Worm (Caenorhabditis elegans) whole organism, mixed stage, embryonic: ENCODE measurements around the gene tag-343.
A peak's percentile ranks its signal among the peaks of the same experiment; 100 is the strongest.

ENCODE experiments used
- M03D4.4 ChIP-seq: sonication (generic microtip); optimal IDR thresholded peaks from 2 replicates; lab custom pipeline; 2017; ENCODE audit warnings: mild to moderate bottlenecking, missing genetic modification characterization, missing compliant biosample characterization
- bed-3 ChIP-seq: fragments of 200-800 bp; sonication (Bioruptor generic); optimal IDR thresholded peaks from 3 replicates; lab custom pipeline; 2018; ENCODE audit warnings: mild to moderate bottlenecking, missing genetic modification characterization, moderate library complexity, missing compliant biosample characterization
- blmp-1 ChIP-seq: fragments of 150-350 bp; optimal IDR thresholded peaks from 2 replicates; lab custom pipeline; 2014; ENCODE audit warnings: missing biosample characterization, missing genetic modification characterization
- ceh-39 ChIP-seq: fragments of 150-350 bp; optimal IDR thresholded peaks from 2 replicates; lab custom pipeline; 2014; ENCODE audit warnings: missing biosample characterization, missing genetic modification characterization
- ceh-43 ChIP-seq: fragments of 200-800 bp; sonication (Bioruptor generic); optimal IDR thresholded peaks from 2 replicates; lab custom pipeline; 2018; ENCODE audit warnings: mild to moderate bottlenecking, missing genetic modification characterization, moderate library complexity, missing compliant biosample characterization
- ceh-83 ChIP-seq: fragments of 200-800 bp; sonication (Bioruptor generic); optimal IDR thresholded peaks from 2 replicates; lab custom pipeline; 2018; ENCODE audit warnings: mild to moderate bottlenecking, missing genetic modification characterization, missing compliant biosample characterization
- ces-1 ChIP-seq: fragments of 150-350 bp; optimal IDR thresholded peaks from 2 replicates; lab custom pipeline; 2014; ENCODE audit warnings: missing biosample characterization, missing genetic modification reagents, missing genetic modification characterization
- drap-1 ChIP-seq: fragments of 200-800 bp; sonication (Bioruptor generic); optimal IDR thresholded peaks from 3 replicates; lab custom pipeline; 2018; ENCODE audit warnings: mild to moderate bottlenecking, missing genetic modification characterization, missing compliant biosample characterization
- elt-1 ChIP-seq: sonication (generic microtip); optimal IDR thresholded peaks from 2 replicates; lab custom pipeline; 2017; ENCODE audit warnings: missing genetic modification characterization, mild to moderate bottlenecking, missing compliant biosample characterization, antibody characterized with exemption, moderate library complexity, borderline replicate concordance; ENCODE audit not compliant: insufficient read depth
- elt-3 ChIP-seq: fragments of 150-350 bp; optimal IDR thresholded peaks from 2 replicates; lab custom pipeline; 2014; ENCODE audit warnings: missing biosample characterization, missing genetic modification characterization
- flh-1 ChIP-seq: fragments of 200-800 bp; sonication (Bioruptor generic); optimal IDR thresholded peaks from 2 replicates; lab custom pipeline; 2018; ENCODE audit warnings: mild to moderate bottlenecking, missing genetic modification characterization, moderate library complexity, missing compliant biosample characterization
- ham-2 ChIP-seq: fragments of 200-800 bp; sonication (Bioruptor generic); optimal IDR thresholded peaks from 2 replicates; lab custom pipeline; 2018; ENCODE audit warnings: mild to moderate bottlenecking, missing genetic modification characterization, missing compliant biosample characterization
- hlh-1 ChIP-seq: fragments of 150-350 bp; optimal IDR thresholded peaks from 2 replicates; lab custom pipeline; 2014; ENCODE audit warnings: missing biosample characterization, missing genetic modification reagents, missing genetic modification characterization
- lin-13 ChIP-seq: fragments of 150-350 bp; optimal IDR thresholded peaks from 2 replicates; lab custom pipeline; 2014; ENCODE audit warnings: missing biosample characterization, missing genetic modification characterization
- lin-32 ChIP-seq: fragments of 200-800 bp; sonication (Bioruptor generic); optimal IDR thresholded peaks from 2 replicates; lab custom pipeline; 2018; ENCODE audit warnings: mild to moderate bottlenecking, missing genetic modification characterization, missing compliant biosample characterization
- mab-5 ChIP-seq: fragments of 150-350 bp; optimal IDR thresholded peaks from 2 replicates; lab custom pipeline; 2014; ENCODE audit warnings: missing biosample characterization, missing genetic modification characterization
- mep-1 ChIP-seq: fragments of 150-350 bp; optimal IDR thresholded peaks from 2 replicates; lab custom pipeline; 2017; ENCODE audit warnings: missing biosample characterization, missing genetic modification reagents, missing genetic modification characterization, inconsistent platforms
- mls-2 ChIP-seq: sonication (generic microtip); optimal IDR thresholded peaks from 2 replicates; lab custom pipeline; 2016; ENCODE audit warnings: mild to moderate bottlenecking, missing genetic modification characterization, moderate library complexity, missing compliant biosample characterization
- nhr-12 ChIP-seq: fragments of 150-350 bp; optimal IDR thresholded peaks from 2 replicates; lab custom pipeline; 2014; ENCODE audit warnings: missing biosample characterization, missing genetic modification characterization
- nhr-2 ChIP-seq: fragments of 150-350 bp; optimal IDR thresholded peaks from 2 replicates; lab custom pipeline; 2014; ENCODE audit warnings: missing biosample characterization, missing genetic modification characterization
- nhr-237 ChIP-seq: fragments of 150-350 bp; optimal IDR thresholded peaks from 2 replicates; lab custom pipeline; 2014; ENCODE audit warnings: missing biosample characterization, missing genetic modification characterization
- nhr-28 ChIP-seq: fragments of 150-350 bp; optimal IDR thresholded peaks from 2 replicates; lab custom pipeline; 2014; ENCODE audit warnings: missing biosample characterization, missing genetic modification characterization
- nhr-76 ChIP-seq: sonication (generic microtip); optimal IDR thresholded peaks from 2 replicates; lab custom pipeline; 2017; ENCODE audit warnings: missing biosample characterization, missing genetic modification characterization
- snpc-4 ChIP-seq: fragments of 150-350 bp; optimal IDR thresholded peaks from 2 replicates; lab custom pipeline; 2014; ENCODE audit warnings: missing biosample characterization, missing genetic modification characterization
- sptf-1 ChIP-seq: sonication (generic microtip); optimal IDR thresholded peaks from 2 replicates; lab custom pipeline; 2017; ENCODE audit warnings: mild to moderate bottlenecking, missing genetic modification characterization, moderate library complexity, missing compliant biosample characterization
- unc-120 ChIP-seq: sonication (generic microtip); optimal IDR thresholded peaks from 2 replicates; lab custom pipeline; 2017; ENCODE audit warnings: missing genetic modification characterization, missing compliant biosample characterization; ENCODE audit not compliant: poor library complexity, severe bottlenecking
- unc-39 ChIP-seq: fragments of 150-350 bp; optimal IDR thresholded peaks from 2 replicates; lab custom pipeline; 2014; ENCODE audit warnings: missing biosample characterization, missing genetic modification characterization
- unc-62 ChIP-seq: fragments of 150-350 bp; optimal IDR thresholded peaks from 2 replicates; lab custom pipeline; 2014; ENCODE audit warnings: missing biosample characterization, missing genetic modification reagents, missing genetic modification characterization
- zip-8 ChIP-seq: fragments of 150-350 bp; optimal IDR thresholded peaks from 2 replicates; lab custom pipeline; 2014; ENCODE audit warnings: missing biosample characterization, missing genetic modification characterization

Gene tag-343

ce11 chrX:16660268-16660667 lies 14.3 kb downstream of the tag-343 start:
- TF ChIP-seq ces-1 (GFP tag; lab: Kevin White, UChicago) (peak; percentile 60), lin-32 (GFP tag; lab: Kevin White, UChicago) (no peak)

- TF ChIP-seq mab-5: no peak
- no peak for TF ChIP-seq ceh-43
- no peak for TF ChIP-seq unc-39 (tag; lab: Kevin White, UChicago)
- TF ChIP-seq elt-1 (tag; lab: Kevin White, UChicago): no peak
- TF ChIP-seq bed-3 (GFP tag; lab: Kevin White, UChicago): no peak
- no peak for TF ChIP-seq ceh-83 (GFP tag; lab: Kevin White, UChicago)
- TF ChIP-seq nhr-12 (tag; lab: Kevin White, UChicago): no peak
- TF ChIP-seq ham-2 (GFP tag; lab: Kevin White, UChicago): no peak
- TF ChIP-seq elt-3 (tag; lab: Kevin White, UChicago): no peak
- TF ChIP-seq mls-2: no peak
- TF ChIP-seq zip-8 (tag; lab: Kevin White, UChicago): no peak
- TF ChIP-seq M03D4.4 (tag; lab: Kevin White, UChicago): no peak
- TF ChIP-seq mep-1 (tag; lab: Kevin White, UChicago): no peak
- no peak for TF ChIP-seq hlh-1 (tag; lab: Kevin White, UChicago)
- TF ChIP-seq, all 35 proteins: peak for 0
Observed at ce11 chrX:16658309-16658708, 16.2 kb downstream of the tag-343 start.

- TF ChIP-seq blmp-1: no peak
- peak; percentile 69 for TF ChIP-seq unc-120 (tag; lab: Kevin White, UChicago)
- no peak for TF ChIP-seq ceh-43
- TF ChIP-seq unc-62 (GFP tag; lab: Kevin White, UChicago): peak; percentile 50
- peak; percentile 95 for TF ChIP-seq hlh-1 (tag; lab: Kevin White, UChicago)
Observed at ce11 chrX:16655283-16655682, 19.2 kb downstream of the tag-343 start.

ce11 chrX:16650600-16650999 lies 23.9 kb downstream of the tag-343 start:
- TF ChIP-seq lin-13 (no peak), sptf-1 (tag; lab: Kevin White, UChicago) (no peak), nhr-12 (tag; lab: Kevin White, UChicago) (no peak), unc-39 (tag; lab: Kevin White, UChicago) (no peak), blmp-1 (no peak), hlh-1 (tag; lab: Kevin White, UChicago) (no peak), nhr-2 (tag; lab: Kevin White, UChicago) (no peak), mep-1 (tag; lab: Kevin White, UChicago) (no peak), unc-120 (tag; lab: Kevin White, UChicago) (no peak), nhr-28 (tag; lab: Kevin White, UChicago) (no peak), snpc-4 (tag; lab: Kevin White, UChicago) (no peak), nhr-76 (no peak), nhr-237 (no peak), M03D4.4 (tag; lab: Kevin White, UChicago) (no peak), ceh-43 (no peak)

ce11 chrX:16648773-16649172 lies 25.8 kb downstream of the tag-343 start:
- TF ChIP-seq mls-2 (no peak), ces-1 (GFP tag; lab: Kevin White, UChicago) (peak; percentile 80)

ce11 chrX:16647222-16647621 lies 27.3 kb downstream of the tag-343 start:
- TF ChIP-seq flh-1 (GFP tag; lab: Kevin White, UChicago) (no peak), ceh-39 (tag; lab: Kevin White, UChicago) (no peak), unc-39 (tag; lab: Kevin White, UChicago) (no peak)

ce11 chrX:16644889-16645288 lies 29.6 kb downstream of the tag-343 start:
- TF ChIP-seq nhr-76: no peak
- no peak for TF ChIP-seq nhr-237
- TF ChIP-seq mep-1 (tag; lab: Kevin White, UChicago): no peak
- no peak for TF ChIP-seq lin-32 (GFP tag; lab: Kevin White, UChicago)
- no peak for TF ChIP-seq drap-1 (GFP tag; lab: Kevin White, UChicago)
